Worm (Caenorhabditis elegans) whole organism, young adult: ENCODE results near the gene nhr-65.

Experiments used
- F39B2.1 ChIP-seq: fragments of 200-800 bp; sonication (Bioruptor generic); IDR thresholded peaks from 2 replicates; pipeline ENCODE4 v1.3.6; 2022; ENCODE audit warnings: missing genetic modification reagents, missing genetic modification characterization, missing compliant biosample characterization
- Y53G8AR.9 ChIP-seq: fragments of 200-800 bp; sonication (Bioruptor generic); conservative IDR thresholded peaks from 2 replicates; pipeline ENCODE4 v1.3.6; 2022; ENCODE audit warnings: missing genetic modification reagents, missing genetic modification characterization, missing compliant biosample characterization
- ama-1 ChIP-seq, 3 experiments: fragments of 150-350 bp in 1 of 3; sonication (generic microtip) in 2 of 3; optimal IDR thresholded peaks; 2 replicates each; lab custom pipeline; 2014 to 2018; ENCODE audit warnings: missing biosample characterization in 2 of 3, missing genetic modification characterization in 2 of 3, missing genetic modification reagents in 2 of 3
- attf-3 ChIP-seq: fragments of 200-800 bp; sonication (Bioruptor generic); conservative IDR thresholded peaks from 2 replicates; pipeline ENCODE4 v1.3.6; 2022; ENCODE audit warnings: missing genetic modification reagents, missing genetic modification characterization, missing compliant biosample characterization
- cebp-1 ChIP-seq, 2 experiments: fragments of 200-800 bp in 1 of 2; sonication (Bioruptor generic) in 1 of 2; sonication (generic microtip) in 1 of 2; IDR thresholded peaks in 1 of 2; optimal IDR thresholded peaks in 1 of 2; 2 replicates each; pipeline versions ENCODE4 v1.3.6 to Lab custom; 2017 to 2022; ENCODE audit warnings: missing compliant biosample characterization in 2 of 2, missing genetic modification characterization in 2 of 2, mild to moderate bottlenecking in 1 of 2, missing genetic modification reagents in 1 of 2, moderate library complexity in 1 of 2
- ceh-58 ChIP-seq: fragments of 200-800 bp; sonication (Bioruptor generic); IDR thresholded peaks from 2 replicates; pipeline ENCODE4 v1.3.6; 2022; ENCODE audit warnings: missing genetic modification characterization, missing compliant biosample characterization
- ets-4 ChIP-seq: fragments of 200-800 bp; sonication (Bioruptor generic); optimal IDR thresholded peaks from 2 replicates; lab custom pipeline; 2018; ENCODE audit warnings: mild to moderate bottlenecking, missing genetic modification characterization, missing compliant biosample characterization
- him-1 ChIP-seq: sonication (generic microtip); optimal IDR thresholded peaks from 2 replicates; lab custom pipeline; 2016; ENCODE audit warnings: missing genotype, missing genetic modification reagents, missing genetic modification characterization, missing compliant biosample characterization
- nfya-2 ChIP-seq: fragments of 200-800 bp; sonication (Bioruptor generic); IDR thresholded peaks from 2 replicates; pipeline ENCODE4 v1.3.6; 2022; ENCODE audit warnings: missing genetic modification reagents, missing genetic modification characterization, missing compliant biosample characterization
- unc-130 ChIP-seq: sonication (generic microtip); optimal IDR thresholded peaks from 2 replicates; lab custom pipeline; 2016; ENCODE audit warnings: missing genetic modification reagents, missing genetic modification characterization, missing compliant biosample characterization
- zim-3 ChIP-seq: sonication (generic microtip); optimal IDR thresholded peaks from 2 replicates; lab custom pipeline; 2017; ENCODE audit warnings: mild to moderate bottlenecking, missing genetic modification characterization, moderate library complexity, missing compliant biosample characterization

DNA sequence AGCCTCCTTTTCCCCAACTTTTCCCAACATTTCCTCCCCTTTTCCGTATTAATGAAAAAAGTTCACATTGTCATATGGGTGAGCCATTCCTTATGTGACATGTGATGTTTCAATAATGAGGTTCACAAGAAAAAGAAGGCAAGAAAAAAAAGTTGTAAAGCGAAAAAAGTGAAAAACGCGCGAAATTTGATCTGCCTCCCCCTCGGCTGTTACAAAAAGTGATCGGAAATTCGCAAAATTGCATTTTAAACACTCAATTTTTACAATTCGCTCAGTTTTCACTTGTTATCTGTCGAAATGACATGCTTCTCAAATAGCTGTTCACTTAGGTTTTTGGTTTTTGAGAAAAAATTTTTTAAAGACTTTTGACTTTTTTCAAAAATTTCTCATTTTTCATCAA, 17.5 kb upstream of the nhr-65 start:
- TF ChIP-seq ceh-58, result no peak
- TF ChIP-seq ets-4 (GFP tag; lab: Kevin White, UChicago), result no peak
- TF ChIP-seq ama-1 (optimal IDR thresholded peaks at IDR 0.05; lab: Kevin White, UChicago), result no peak
- no peak for TF ChIP-seq ama-1 (GFP tag; optimal IDR thresholded peaks at IDR 0.05; lab: Kevin White, UChicago)
- TF ChIP-seq nfya-2 (GFP tag; lab: Robert Waterston, UW), result no peak
- TF ChIP-seq F39B2.1 (GFP tag; lab: Robert Waterston, UW), result no peak
- no peak for TF ChIP-seq cebp-1 (GFP tag; IDR thresholded peaks at IDR 0.05; lab: Robert Waterston, UW)
- TF ChIP-seq cebp-1 (tag; optimal IDR thresholded peaks at IDR 0.05; lab: Kevin White, UChicago), result no peak
- no peak for TF ChIP-seq zim-3 (tag; lab: Kevin White, UChicago)
- no peak for TF ChIP-seq him-1 (tag; lab: Kevin White, UChicago)
- TF ChIP-seq unc-130 (GFP tag; lab: Kevin White, UChicago), result no peak
- no peak for TF ChIP-seq attf-3 (GFP tag; lab: Robert Waterston, UW)
- no peak for TF ChIP-seq Y53G8AR.9 (GFP tag; lab: Robert Waterston, UW)
